Worm (Caenorhabditis elegans) whole organism, mixed stage, embryonic: ENCODE results near the gene C18F10.2.

ENCODE experiments used
- ceh-39 ChIP-seq: fragments of 150-350 bp; optimal IDR thresholded peaks from 2 replicates; lab custom pipeline; 2014; ENCODE audit warnings: missing biosample characterization, missing genetic modification characterization
- nhr-237 ChIP-seq: fragments of 150-350 bp; optimal IDR thresholded peaks from 2 replicates; lab custom pipeline; 2014; ENCODE audit warnings: missing biosample characterization, missing genetic modification characterization
- snpc-4 ChIP-seq: fragments of 150-350 bp; optimal IDR thresholded peaks from 2 replicates; lab custom pipeline; 2014; ENCODE audit warnings: missing biosample characterization, missing genetic modification characterization

DNA sequence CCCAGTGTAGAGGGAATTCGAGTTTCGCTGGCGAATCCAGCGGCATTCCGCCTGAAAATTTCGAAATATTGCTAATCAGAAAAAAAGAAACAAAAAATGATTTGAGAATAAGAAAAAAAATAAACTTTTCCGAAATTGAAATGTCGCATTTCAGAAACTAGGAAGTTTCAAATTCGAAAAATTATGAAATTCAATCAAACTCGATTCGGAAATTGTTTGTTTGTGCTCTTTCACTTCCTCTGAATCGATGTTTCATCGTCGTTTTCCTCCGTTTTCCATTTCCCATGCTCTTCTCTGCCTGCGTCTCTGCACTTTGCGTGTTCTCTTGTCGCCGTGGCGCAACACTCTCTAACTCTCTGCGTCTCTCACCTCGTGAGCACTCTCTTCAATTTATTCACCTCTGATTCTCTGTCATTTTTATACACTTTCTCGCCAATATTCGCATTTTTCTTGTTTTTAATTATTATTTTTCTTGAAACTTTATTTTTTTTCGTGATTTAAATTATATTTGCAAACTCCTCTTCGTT is 5.4 kb downstream of the C18F10.2 start, which contains the start of gene C18F10.7:
- TF ChIP-seq snpc-4 (tag; lab: Kevin White, UChicago) (no peak), ceh-39 (tag; lab: Kevin White, UChicago) (no peak), nhr-237 (tag; lab: Kevin White, UChicago) (no peak)
